Worm (Caenorhabditis elegans): ENCODE results near the gene srbc-66.

srbc-66 gene

DNA sequence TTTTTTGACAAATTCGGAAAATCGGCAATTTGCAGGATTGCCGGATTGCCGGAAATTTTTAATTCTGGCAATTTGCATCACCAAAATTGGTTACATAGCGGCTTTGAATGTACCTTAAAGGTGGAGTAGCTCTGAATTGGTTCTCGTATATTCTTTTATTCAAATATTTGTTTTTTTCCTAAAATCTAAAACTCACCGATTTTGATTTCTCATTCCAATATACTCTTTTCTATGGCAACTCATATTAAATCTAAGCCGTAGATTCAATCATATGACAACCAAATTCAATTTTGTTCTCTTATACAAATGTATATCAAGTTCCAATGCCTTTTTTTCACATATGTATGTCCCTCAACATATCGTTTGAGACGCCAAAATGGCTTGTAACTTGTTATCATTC is 19.1 kb downstream of the srbc-66 start, which contains the start of gene sri-21:
sri-21 (plus strand) TSS at position 301 of the 400 bp plus-strand sequence.
- TF ChIP-seq nhr-77 (tag; optimal IDR thresholded peaks at IDR 0.05): no peak
- no peak for TF ChIP-seq ceh-9 (tag; optimal IDR thresholded peaks at IDR 0.05)
- no peak for TF ChIP-seq ceh-82 (tag; optimal IDR thresholded peaks at IDR 0.05)

DNA sequence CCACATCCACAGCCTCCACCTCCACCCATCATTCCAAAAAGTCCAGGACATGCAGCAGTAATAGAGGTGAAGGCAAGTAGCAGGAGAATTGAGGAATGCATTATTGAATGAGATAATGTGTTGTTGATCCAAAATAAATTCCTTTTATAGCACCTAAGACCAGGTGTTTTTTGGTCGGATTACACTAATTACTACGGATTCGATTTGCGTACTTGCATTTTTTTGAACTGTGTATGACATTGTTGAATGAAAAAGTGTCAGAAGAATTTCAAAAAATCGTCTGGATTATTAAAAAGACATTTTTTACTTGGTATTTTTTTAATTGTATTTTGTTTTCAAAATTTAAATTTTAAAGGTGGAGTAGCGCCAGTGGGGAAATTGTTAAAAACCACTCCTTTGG is 21.3 kb downstream of the srbc-66 start, which contains the start of gene grl-28:
grl-28 (minus strand) TSS at position 101 of the 400 bp plus-strand sequence.
- TF ChIP-seq fos-1 (tag; optimal IDR thresholded peaks at IDR 0.05): no peak
- no peak for TF ChIP-seq mml-1 (tag; optimal IDR thresholded peaks at IDR 0.05)
- TF ChIP-seq ztf-11 (tag; optimal IDR thresholded peaks at IDR 0.05): no peak
- no peak for TF ChIP-seq R02D3.7 (tag; optimal IDR thresholded peaks at IDR 0.05)
- no peak for TF ChIP-seq mdl-1 (tag; optimal IDR thresholded peaks at IDR 0.05)
- TF ChIP-seq egl-5 (tag; optimal IDR thresholded peaks at IDR 0.05): no peak
- no peak for TF ChIP-seq daf-12 (tag; optimal IDR thresholded peaks at IDR 0.05)
- TF ChIP-seq jun-1 (tag; optimal IDR thresholded peaks at IDR 0.05): no peak
- TF ChIP-seq ceh-16 (tag; optimal IDR thresholded peaks at IDR 0.05): no peak
- no peak for TF ChIP-seq eor-1 (tag; optimal IDR thresholded peaks at IDR 0.05)
- TF ChIP-seq aly-2 (tag; optimal IDR thresholded peaks at IDR 0.05): no peak
- no peak for TF ChIP-seq lin-15B (tag; optimal IDR thresholded peaks at IDR 0.05)
- no peak for TF ChIP-seq nhr-23 (tag; optimal IDR thresholded peaks at IDR 0.05)
- TF ChIP-seq zag-1 (tag; optimal IDR thresholded peaks at IDR 0.05): no peak
- TF ChIP-seq nhr-12 (tag; optimal IDR thresholded peaks at IDR 0.05): no peak
- no peak for TF ChIP-seq nhr-67 (tag; optimal IDR thresholded peaks at IDR 0.05)
- TF ChIP-seq elt-1 (tag; optimal IDR thresholded peaks at IDR 0.05): no peak
- no peak for TF ChIP-seq skn-1 (tag; optimal IDR thresholded peaks at IDR 0.05)
- no peak for TF ChIP-seq nfya-1 (tag; optimal IDR thresholded peaks at IDR 0.05; ENCODE audit: insufficient read depth)
- TF ChIP-seq sea-2 (GFP tag; optimal IDR thresholded peaks at IDR 0.05): no peak

DNA sequence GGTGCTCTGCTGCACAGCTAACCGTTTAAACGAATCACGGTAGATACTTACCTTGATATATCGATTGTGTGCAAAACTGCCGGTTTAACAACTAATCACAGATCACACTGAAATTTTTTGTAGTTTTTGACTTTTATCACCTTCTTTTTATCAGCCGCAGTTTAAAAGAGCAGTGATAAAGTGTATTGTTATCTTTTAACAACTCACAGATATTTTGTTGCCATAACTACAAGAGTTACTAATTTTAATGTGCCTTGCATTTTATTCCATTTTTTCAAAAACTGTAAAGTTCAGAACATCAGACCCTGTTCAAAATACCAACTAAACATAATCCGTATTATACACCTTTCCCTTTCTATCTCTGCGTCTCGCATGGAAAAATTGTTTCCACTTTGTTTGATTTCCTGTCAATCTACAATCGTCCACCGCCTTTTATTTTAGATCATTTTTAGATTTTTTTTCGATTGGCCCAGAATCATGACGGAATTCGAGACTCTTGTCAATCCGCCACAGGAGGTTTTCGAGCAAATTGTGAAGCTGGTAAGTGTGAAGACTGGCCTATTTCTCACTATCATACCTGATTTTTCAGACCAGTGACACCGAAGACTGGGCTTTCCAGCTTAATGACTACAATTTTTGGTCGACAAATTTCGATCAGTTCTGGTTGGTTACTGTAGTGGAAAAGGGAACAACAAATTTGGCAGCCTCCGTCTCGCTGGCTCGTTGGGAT is 22.4 kb downstream of the srbc-66 start, which contains the start of gene T24A6.20:
T24A6.20 (plus strand) TSS at position 395 of the 730 bp plus-strand sequence.
- TF ChIP-seq snpc-4 (tag; optimal IDR thresholded peaks at IDR 0.05) (no peak), ZK546.5 (tag; optimal IDR thresholded peaks at IDR 0.05) (no peak), elt-2 (tag; optimal IDR thresholded peaks at IDR 0.05) (peak; percentile 78), elt-3 (tag; optimal IDR thresholded peaks at IDR 0.05) (no peak), pqm-1 (tag; optimal IDR thresholded peaks at IDR 0.05) (peak; percentile 17), ztf-4 (tag; optimal IDR thresholded peaks at IDR 0.05) (no peak), nhr-237 (tag; optimal IDR thresholded peaks at IDR 0.05) (no peak), lin-15B (tag; optimal IDR thresholded peaks at IDR 0.05) (no peak), mml-1 (tag; optimal IDR thresholded peaks at IDR 0.05) (no peak)

DNA sequence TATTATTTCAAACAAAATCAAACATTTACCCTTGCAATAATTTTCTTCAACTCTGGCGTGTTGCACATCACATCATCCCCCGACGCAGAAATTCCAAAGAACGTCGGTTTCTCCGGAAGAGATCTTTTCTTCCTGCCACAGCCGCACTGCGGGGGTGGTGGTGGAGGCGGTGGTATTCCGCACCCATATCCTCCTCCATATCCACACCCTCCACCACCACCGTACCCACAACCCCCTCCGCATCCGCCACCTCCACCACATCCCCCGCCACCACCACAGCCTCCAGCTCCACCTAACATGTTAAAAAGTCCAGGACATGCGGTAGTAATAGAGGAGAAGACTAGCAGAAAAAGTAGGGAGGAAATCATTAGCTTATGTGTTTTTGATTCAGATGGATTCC is 24.4 kb downstream of the srbc-66 start, which contains the start of gene grl-29:
grl-29 (minus strand) TSS at position 368 of the 400 bp plus-strand sequence.
- no peak for TF ChIP-seq mml-1 (tag; optimal IDR thresholded peaks at IDR 0.05)
- TF ChIP-seq fkh-2 (tag; optimal IDR thresholded peaks at IDR 0.05): no peak

DNA sequence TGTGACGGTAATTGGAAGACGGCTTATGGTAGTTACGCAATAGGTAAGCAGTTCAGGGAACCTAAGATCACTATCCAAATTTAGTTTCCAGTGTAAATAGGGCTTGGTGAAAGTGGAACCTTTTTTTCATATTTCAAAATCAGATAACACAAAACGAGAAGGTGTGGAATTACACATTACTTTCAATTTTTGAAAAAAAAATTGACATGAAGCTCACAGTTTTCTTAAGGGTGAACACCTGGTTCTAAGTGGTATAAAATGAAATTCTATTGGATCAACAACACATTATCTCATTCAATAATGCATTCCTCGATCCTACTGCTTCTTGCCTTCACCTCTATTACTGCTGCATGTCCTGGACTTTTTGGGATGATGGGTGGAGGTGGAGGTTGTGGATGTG is 25.5 kb downstream of the srbc-66 start, which contains the start of gene grl-30:
grl-30 (plus strand) TSS at position 301 of the 400 bp plus-strand sequence.
- no peak for TF ChIP-seq unc-62 (GFP tag; optimal IDR thresholded peaks at IDR 0.05)
- no peak for TF ChIP-seq nhr-43 (tag; optimal IDR thresholded peaks at IDR 0.05; ENCODE audit: poor library complexity, severe bottlenecking)
- TF ChIP-seq fkh-2 (tag; optimal IDR thresholded peaks at IDR 0.05): no peak
- TF ChIP-seq skn-1 (tag; optimal IDR thresholded peaks at IDR 0.05): no peak
- TF ChIP-seq elt-2 (tag; optimal IDR thresholded peaks at IDR 0.05): no peak
- TF ChIP-seq nhr-67 (tag; optimal IDR thresholded peaks at IDR 0.05): no peak
- TF ChIP-seq mdl-1 (tag; optimal IDR thresholded peaks at IDR 0.05): no peak
- TF ChIP-seq nhr-76 (tag; optimal IDR thresholded peaks at IDR 0.05): no peak
- no peak for TF ChIP-seq nhr-12 (tag; optimal IDR thresholded peaks at IDR 0.05)
- no peak for TF ChIP-seq nhr-28 (tag; optimal IDR thresholded peaks at IDR 0.05)

Measured in whole organism, L3 larva.